Fruit fly (Drosophila melanogaster): ENCODE results near the gene cwo.

- TF ChIP-seq acj6 (GFP tag; optimal IDR thresholded peaks at IDR 0.05) (no peak), CG6163 (GFP tag; IDR thresholded peaks at IDR 0.05) (no peak), CG31627 (GFP tag; optimal IDR thresholded peaks at IDR 0.05) (no peak), CG16779 (tag; optimal IDR thresholded peaks at IDR 0.05) (no peak), topi (GFP tag; optimal IDR thresholded peaks at IDR 0.05) (no peak), fd59A (GFP tag; optimal IDR thresholded peaks at IDR 0.05) (no peak), net (GFP tag; optimal IDR thresholded peaks at IDR 0.05) (no peak)
Measured at dm6 chr3R:10393020-10393653, 5.1 kb downstream of the cwo start.

Data from whole organism, prepupa.